Fruit fly (Drosophila melanogaster): Measurements from ENCODE around the gene AP-1-2beta.

- no peak for TF ChIP-seq pdm3 (GFP tag; optimal IDR thresholded peaks at IDR 0.05)
- TF ChIP-seq esn (GFP tag; optimal IDR thresholded peaks at IDR 0.05): no peak
- TF ChIP-seq CG31627 (GFP tag; optimal IDR thresholded peaks at IDR 0.05): no peak
- TF ChIP-seq CG11902 (GFP tag; optimal IDR thresholded peaks at IDR 0.05): no peak
- TF ChIP-seq CG8632 (GFP tag; optimal IDR thresholded peaks at IDR 0.05): no peak
- TF ChIP-seq Gug (GFP tag; IDR thresholded peaks at IDR 0.05): no peak
- TF ChIP-seq CG11294 (GFP tag; IDR thresholded peaks at IDR 0.05): no peak
- TF ChIP-seq Sox14 (GFP tag; optimal IDR thresholded peaks at IDR 0.05): no peak
- TF ChIP-seq Lpt (GFP tag; optimal IDR thresholded peaks at IDR 0.05): no peak
- no peak for TF ChIP-seq Eip78C (GFP tag)
- TF ChIP-seq achi (GFP tag; optimal IDR thresholded peaks at IDR 0.05): no peak
Measured at dm6 chrX:19696845-19697244, 34.0 kb upstream of the AP-1-2beta start, which contains the start of gene Cdc42.

Measured in whole organism, prepupa.